Fruit fly (Drosophila melanogaster) whole organism, adult: ENCODE results near the gene CheA75a.

Experiments
- CG11617 ChIP-seq: fragments of 200-800 bp; sonication (Bioruptor generic); optimal IDR thresholded peaks from 2 replicates; lab custom pipeline; 2017; ENCODE audit warnings: mild to moderate bottlenecking, missing biosample characterization, missing genetic modification reagents, missing genetic modification characterization
- CG12768 ChIP-seq: fragments of 200-800 bp; sonication (Bioruptor generic); optimal IDR thresholded peaks from 2 replicates; lab custom pipeline; 2017; ENCODE audit warnings: missing biosample characterization, missing genetic modification characterization, mild to moderate bottlenecking, moderate library complexity, missing genetic modification reagents
- CG14711 ChIP-seq: fragments of 200-800 bp; sonication (Bioruptor generic); optimal IDR thresholded peaks from 2 replicates; lab custom pipeline; 2018; ENCODE audit warnings: missing biosample characterization, mild to moderate bottlenecking, missing genetic modification characterization, moderate library complexity
- CG1620 ChIP-seq: fragments of 200-800 bp; sonication (Bioruptor generic); optimal IDR thresholded peaks from 2 replicates; lab custom pipeline; 2016; ENCODE audit warnings: missing biosample characterization, missing genetic modification characterization
- CG33017 ChIP-seq: fragments of 200-800 bp; sonication (Bioruptor generic); optimal IDR thresholded peaks from 2 replicates; lab custom pipeline; 2018; ENCODE audit warnings: missing biosample characterization, mild to moderate bottlenecking, missing genetic modification characterization, moderate library complexity
- CG5204 ChIP-seq: fragments of 200-800 bp; sonication (Bioruptor generic); optimal IDR thresholded peaks from 2 replicates; lab custom pipeline; 2016; ENCODE audit warnings: missing biosample characterization, missing genetic modification characterization
- CG7045 ChIP-seq: fragments of 200-800 bp; sonication (Bioruptor generic); optimal IDR thresholded peaks from 2 replicates; lab custom pipeline; 2017; ENCODE audit warnings: missing biosample characterization, mild to moderate bottlenecking, missing genetic modification characterization
- CG7101 ChIP-seq: fragments of 200-800 bp; sonication (Bioruptor generic); optimal IDR thresholded peaks from 2 replicates; lab custom pipeline; 2018; ENCODE audit warnings: missing biosample characterization, mild to moderate bottlenecking, missing genetic modification characterization, moderate library complexity
- Clk ChIP-seq: fragments of 200-800 bp; sonication (Bioruptor generic); optimal IDR thresholded peaks from 2 replicates; lab custom pipeline; 2017; ENCODE audit warnings: missing biosample characterization, missing genetic modification characterization
- Crg-1 ChIP-seq: fragments of 200-800 bp; sonication (Bioruptor generic); optimal IDR thresholded peaks from 2 replicates; lab custom pipeline; 2016; ENCODE audit warnings: missing biosample characterization, missing genetic modification characterization
- Hr96 ChIP-seq: fragments of 200-800 bp; sonication (Bioruptor generic); optimal IDR thresholded peaks from 2 replicates; lab custom pipeline; 2016; ENCODE audit warnings: missing biosample characterization, missing genetic modification characterization
- Mnt ChIP-seq: fragments of 200-800 bp; sonication (Bioruptor generic); optimal IDR thresholded peaks from 2 replicates; lab custom pipeline; 2016; ENCODE audit warnings: missing biosample characterization, mild to moderate bottlenecking, missing genetic modification characterization
- bab1 ChIP-seq: fragments of 200-800 bp; sonication (Bioruptor generic); optimal IDR thresholded peaks from 3 replicates; lab custom pipeline; 2019; ENCODE audit warnings: missing biosample characterization, mild to moderate bottlenecking, missing genetic modification characterization, moderate library complexity
- cic ChIP-seq: fragments of 200-800 bp; sonication (Bioruptor generic); optimal IDR thresholded peaks from 2 replicates; lab custom pipeline; 2017; ENCODE audit warnings: missing biosample characterization, mild to moderate bottlenecking, missing genetic modification characterization, moderate library complexity
- cnc ChIP-seq, 2 experiments: fragments of >200 bp; optimal IDR thresholded peaks; 2 replicates each; lab custom pipeline; 2017
- kay ChIP-seq: fragments of 200-800 bp; sonication (Bioruptor generic); peaks from one replicate; lab custom pipeline; 2016; ENCODE audit warnings: missing biosample characterization, missing genetic modification characterization, borderline replicate concordance
- ovo ChIP-seq: fragments of 200-800 bp; sonication (Bioruptor generic); optimal IDR thresholded peaks from 2 replicates; lab custom pipeline; 2016; ENCODE audit warnings: missing biosample characterization, missing genetic modification characterization
- pad ChIP-seq: fragments of 200-800 bp; sonication (Bioruptor generic); optimal IDR thresholded peaks from 3 replicates; lab custom pipeline; 2017; ENCODE audit warnings: missing biosample characterization, missing genetic modification characterization, mild to moderate bottlenecking, moderate library complexity, missing genetic modification reagents
- tj ChIP-seq: fragments of 200-800 bp; sonication (Bioruptor generic); optimal IDR thresholded peaks from 3 replicates; lab custom pipeline; 2017; ENCODE audit warnings: missing biosample characterization, mild to moderate bottlenecking, missing genetic modification characterization, moderate library complexity
- toe ChIP-seq: fragments of 200-800 bp; sonication (Bioruptor generic); optimal IDR thresholded peaks from 2 replicates; lab custom pipeline; 2016; ENCODE audit warnings: missing biosample characterization, missing genetic modification characterization

CheA75a gene

dm6 chr3L:18231024-18231814, 20.7 kb upstream of the CheA75a start:
- no peak for TF ChIP-seq CG7101 (tag; lab: Kevin White, UChicago)
- TF ChIP-seq cnc (optimal IDR thresholded peaks at IDR 0.05; lab: Kevin White, UChicago): no peak
- no peak for TF ChIP-seq CG7045 (GFP tag; lab: Kevin White, UChicago)
- no peak for TF ChIP-seq CG5204 (GFP tag; lab: Kevin White, UChicago)
- TF ChIP-seq Clk (GFP tag; lab: Kevin White, UChicago): no peak
- TF ChIP-seq kay (GFP tag; lab: Kevin White, UChicago): no peak

- TF ChIP-seq Mnt: no peak
- TF ChIP-seq CG14711 (tag; lab: Kevin White, UChicago): no peak
- TF ChIP-seq CG11617 (GFP tag; lab: Kevin White, UChicago): no peak
Measured at dm6 chr3L:18231927-18232721, 19.8 kb upstream of the CheA75a start.

- TF ChIP-seq CG33017 (tag; lab: Kevin White, UChicago) (no peak), CG12768 (GFP tag; lab: Kevin White, UChicago) (no peak), Clk (GFP tag; lab: Kevin White, UChicago) (no peak), cic (GFP tag; lab: Kevin White, UChicago) (no peak), Mnt (no peak), cnc (optimal IDR thresholded peaks at IDR 0.05; lab: Kevin White, UChicago) (no peak), bab1 (no peak), kay (GFP tag; lab: Kevin White, UChicago) (no peak), Hr96 (GFP tag; lab: Kevin White, UChicago) (no peak), ovo (GFP tag; lab: Kevin White, UChicago) (no peak), CG1620 (GFP tag; lab: Kevin White, UChicago) (no peak), pad (no peak), Crg-1 (GFP tag; lab: Kevin White, UChicago) (no peak), CG7101 (tag; lab: Kevin White, UChicago) (no peak), toe (GFP tag; lab: Kevin White, UChicago) (no peak), CG7045 (GFP tag; lab: Kevin White, UChicago) (no peak), tj (GFP tag; lab: Kevin White, UChicago) (no peak), CG11617 (GFP tag; lab: Kevin White, UChicago) (no peak), CG5204 (GFP tag; lab: Kevin White, UChicago) (no peak)
Measured at dm6 chr3L:18232984-18233738, 18.7 kb upstream of the CheA75a start.

dm6 chr3L:18234209-18234849, 17.6 kb upstream of the CheA75a start:
- TF ChIP-seq CG11617 (GFP tag; lab: Kevin White, UChicago) (no peak), tj (GFP tag; lab: Kevin White, UChicago) (peak; percentile 6), pad (no peak), CG14711 (tag; lab: Kevin White, UChicago) (no peak), CG33017 (tag; lab: Kevin White, UChicago) (no peak), toe (GFP tag; lab: Kevin White, UChicago) (no peak), cic (GFP tag; lab: Kevin White, UChicago) (peak; percentile 66), ovo (GFP tag; lab: Kevin White, UChicago) (no peak), CG7045 (GFP tag; lab: Kevin White, UChicago) (no peak), kay (GFP tag; lab: Kevin White, UChicago) (no peak), cnc (optimal IDR thresholded peaks at IDR 0.05; lab: Kevin White, UChicago) (no peak), bab1 (peak; percentile 21), Crg-1 (GFP tag; lab: Kevin White, UChicago) (no peak), Mnt (no peak), Hr96 (GFP tag; lab: Kevin White, UChicago) (no peak), CG5204 (GFP tag; lab: Kevin White, UChicago) (no peak), CG1620 (GFP tag; lab: Kevin White, UChicago) (no peak), Clk (GFP tag; lab: Kevin White, UChicago) (no peak), CG12768 (GFP tag; lab: Kevin White, UChicago) (no peak), CG7101 (tag; lab: Kevin White, UChicago) (no peak)

dm6 chr3L:18235379-18235778, 16.5 kb upstream of the CheA75a start:
- TF ChIP-seq Mnt: no peak
- TF ChIP-seq CG5204 (GFP tag; lab: Kevin White, UChicago): no peak
- TF ChIP-seq bab1: peak; percentile 49
- no peak for TF ChIP-seq tj (GFP tag; lab: Kevin White, UChicago)
- TF ChIP-seq CG14711 (tag; lab: Kevin White, UChicago): no peak
- TF ChIP-seq CG12768 (GFP tag; lab: Kevin White, UChicago): no peak
- no peak for TF ChIP-seq cnc (optimal IDR thresholded peaks at IDR 0.05; lab: Kevin White, UChicago)
